Fruit fly (Drosophila melanogaster) whole organism, embryonic: Measurements from ENCODE around the gene bin.

Experiments used
- fd96Cb ChIP-seq: fragments of 200-800 bp; sonication (Bioruptor generic); optimal IDR thresholded peaks from 2 replicates; lab custom pipeline; 2018; ENCODE audit warnings: missing biosample characterization, mild to moderate bottlenecking, missing genetic modification characterization, moderate library complexity
- run ChIP-seq: fragments of 200-800 bp; sonication (Bioruptor generic); optimal IDR thresholded peaks from 3 replicates; lab custom pipeline; 2018; ENCODE audit warnings: missing biosample characterization, mild to moderate bottlenecking, missing genetic modification characterization

DNA sequence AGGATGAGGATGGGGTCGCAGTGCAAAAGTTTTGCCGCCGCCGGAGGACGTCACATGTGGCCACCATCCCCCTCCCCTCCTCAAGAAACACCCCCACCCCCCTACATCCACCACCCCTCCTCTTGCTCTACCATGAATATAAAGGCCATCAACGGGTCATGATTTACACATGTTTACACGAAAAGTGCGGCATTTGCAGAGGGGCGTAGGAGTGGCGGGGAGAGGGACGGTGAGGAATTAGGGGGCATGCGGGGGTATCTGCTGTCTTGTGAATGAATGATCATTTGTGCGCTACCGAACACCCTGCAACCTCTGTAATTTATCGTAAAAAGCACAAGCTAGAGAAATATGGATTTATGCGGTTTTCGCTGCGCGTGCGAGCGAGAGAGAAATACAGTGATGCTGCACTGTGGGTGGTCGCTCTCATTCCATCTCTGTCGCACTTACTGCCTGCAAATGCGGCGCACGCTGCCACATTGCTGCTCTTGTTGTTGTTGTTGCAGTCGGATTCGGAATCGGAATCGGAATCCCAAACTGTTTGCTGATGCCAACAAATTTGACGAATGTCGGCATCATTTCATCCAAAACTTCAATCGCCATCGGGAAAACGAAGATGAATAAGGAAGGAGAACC lies 9.2 kb upstream of the bin start:
- no peak for TF ChIP-seq run
- TF ChIP-seq fd96Cb (tag; lab: Kevin White, UChicago) = no peak
